Worm (Caenorhabditis elegans) whole organism, mixed stage, embryonic: ENCODE results near the gene R10E12.2.

Experiments
- elt-1 ChIP-seq: sonication (generic microtip); optimal IDR thresholded peaks from 2 replicates; lab custom pipeline; 2017; ENCODE audit warnings: missing genetic modification characterization, mild to moderate bottlenecking, missing compliant biosample characterization, antibody characterized with exemption, moderate library complexity, borderline replicate concordance; ENCODE audit not compliant: insufficient read depth
- elt-3 ChIP-seq: fragments of 150-350 bp; optimal IDR thresholded peaks from 2 replicates; lab custom pipeline; 2014; ENCODE audit warnings: missing biosample characterization, missing genetic modification characterization
- lin-13 ChIP-seq: fragments of 150-350 bp; optimal IDR thresholded peaks from 2 replicates; lab custom pipeline; 2014; ENCODE audit warnings: missing biosample characterization, missing genetic modification characterization
- lin-32 ChIP-seq: fragments of 200-800 bp; sonication (Bioruptor generic); optimal IDR thresholded peaks from 2 replicates; lab custom pipeline; 2018; ENCODE audit warnings: mild to moderate bottlenecking, missing genetic modification characterization, missing compliant biosample characterization
- mep-1 ChIP-seq: fragments of 150-350 bp; optimal IDR thresholded peaks from 2 replicates; lab custom pipeline; 2017; ENCODE audit warnings: missing biosample characterization, missing genetic modification reagents, missing genetic modification characterization, inconsistent platforms
- nhr-28 ChIP-seq: fragments of 150-350 bp; optimal IDR thresholded peaks from 2 replicates; lab custom pipeline; 2014; ENCODE audit warnings: missing biosample characterization, missing genetic modification characterization
- pha-4 ChIP-seq: fragments of 150-350 bp; optimal IDR thresholded peaks from 2 replicates; lab custom pipeline; 2018; ENCODE audit warnings: missing biosample characterization, missing genetic modification reagents, missing genetic modification characterization
- snpc-4 ChIP-seq: fragments of 150-350 bp; optimal IDR thresholded peaks from 2 replicates; lab custom pipeline; 2014; ENCODE audit warnings: missing biosample characterization, missing genetic modification characterization
- sptf-1 ChIP-seq: sonication (generic microtip); optimal IDR thresholded peaks from 2 replicates; lab custom pipeline; 2017; ENCODE audit warnings: mild to moderate bottlenecking, missing genetic modification characterization, moderate library complexity, missing compliant biosample characterization
- unc-62 ChIP-seq: fragments of 150-350 bp; optimal IDR thresholded peaks from 2 replicates; lab custom pipeline; 2014; ENCODE audit warnings: missing biosample characterization, missing genetic modification reagents, missing genetic modification characterization
- ztf-11 ChIP-seq: fragments of 150-350 bp; optimal IDR thresholded peaks from 2 replicates; lab custom pipeline; 2014; ENCODE audit warnings: missing biosample characterization, missing genetic modification characterization

ce11 chrIII:9956123-9956522 lies 17.5 kb downstream of the R10E12.2 start, which contains the start of gene mog-1:
- TF ChIP-seq unc-62 (GFP tag; lab: Kevin White, UChicago) (no peak), elt-3 (tag; lab: Kevin White, UChicago) (no peak), snpc-4 (tag; lab: Kevin White, UChicago) (no peak), pha-4 (no peak), sptf-1 (tag; lab: Kevin White, UChicago) (no peak), nhr-28 (tag; lab: Kevin White, UChicago) (no peak), lin-13 (tag; lab: Kevin White, UChicago) (no peak), elt-1 (no peak), lin-32 (GFP tag; lab: Kevin White, UChicago) (no peak), ztf-11 (no peak), mep-1 (tag; lab: Kevin White, UChicago) (no peak)
